Fruit fly (Drosophila melanogaster) whole organism, prepupa: ENCODE results near the gene mRpL35.

Source experiments
- Blimp-1 ChIP-seq: fragments of 200-800 bp; sonication (Bioruptor generic); optimal IDR thresholded peaks from 3 replicates; lab custom pipeline; 2017; ENCODE audit warnings: missing biosample characterization, missing genetic modification characterization, mild to moderate bottlenecking, moderate library complexity, missing genetic modification reagents
- CG10631 ChIP-seq: fragments of 200-800 bp; sonication (Bioruptor generic); optimal IDR thresholded peaks from 2 replicates; lab custom pipeline; 2016; ENCODE audit warnings: missing biosample characterization, missing genetic modification characterization
- CG10669 ChIP-seq: fragments of 200-800 bp; sonication (Bioruptor generic); optimal IDR thresholded peaks from 3 replicates; lab custom pipeline; 2018; ENCODE audit warnings: missing biosample characterization, mild to moderate bottlenecking, missing genetic modification characterization, moderate library complexity
- CG11294 ChIP-seq: fragments of 200-800 bp; sonication (Bioruptor generic); IDR thresholded peaks from 2 replicates; pipeline ENCODE4 v1.3.6; 2022; ENCODE audit warnings: missing biosample characterization, missing genetic modification characterization
- CG11762 ChIP-seq: fragments of 200-800 bp; sonication (Bioruptor generic); optimal IDR thresholded peaks from 3 replicates; lab custom pipeline; 2016; ENCODE audit warnings: missing biosample characterization, missing genetic modification characterization; ENCODE audit not compliant: insufficient read depth
- CG11902 ChIP-seq: fragments of 200-800 bp; sonication (Bioruptor generic); optimal IDR thresholded peaks from 3 replicates; lab custom pipeline; 2016; ENCODE audit warnings: missing biosample characterization, missing genetic modification characterization
- CG15336 ChIP-seq: fragments of 200-800 bp; sonication (Bioruptor generic); IDR thresholded peaks from 2 replicates; pipeline ENCODE4 v1.3.6; 2022; ENCODE audit warnings: missing biosample characterization, missing genetic modification characterization
- CG1621 ChIP-seq: fragments of 200-800 bp; sonication (Bioruptor generic); optimal IDR thresholded peaks from 3 replicates; lab custom pipeline; 2018; ENCODE audit warnings: missing biosample characterization, mild to moderate bottlenecking, missing genetic modification characterization
- CG16779 ChIP-seq: fragments of 200-800 bp; sonication (Bioruptor generic); optimal IDR thresholded peaks from 3 replicates; lab custom pipeline; 2017; ENCODE audit warnings: missing biosample characterization, mild to moderate bottlenecking, missing genetic modification characterization
- CG3032 ChIP-seq: fragments of 200-800 bp; optimal IDR thresholded peaks from 2 replicates; lab custom pipeline; 2019; ENCODE audit warnings: missing biosample characterization, mild to moderate bottlenecking, missing genetic modification characterization, moderate library complexity
- CG31627 ChIP-seq: fragments of 200-800 bp; sonication (Bioruptor generic); optimal IDR thresholded peaks from 3 replicates; lab custom pipeline; 2016; ENCODE audit warnings: missing biosample characterization, missing genetic modification characterization
- CG32006 ChIP-seq: fragments of 200-800 bp; sonication (Bioruptor generic); optimal IDR thresholded peaks from 3 replicates; lab custom pipeline; 2017; ENCODE audit warnings: missing biosample characterization, mild to moderate bottlenecking, missing genetic modification characterization
- CG3919 ChIP-seq: fragments of 200-800 bp; sonication (Bioruptor generic); optimal IDR thresholded peaks from 3 replicates; lab custom pipeline; 2016; ENCODE audit warnings: missing biosample characterization, missing genetic modification characterization
- CG4318 ChIP-seq: fragments of 200-800 bp; sonication (Bioruptor generic); optimal IDR thresholded peaks from 3 replicates; lab custom pipeline; 2017; ENCODE audit warnings: missing biosample characterization, mild to moderate bottlenecking, missing genetic modification characterization
- CG6163 ChIP-seq: fragments of 200-800 bp; sonication (Bioruptor generic); IDR thresholded peaks from 3 replicates; pipeline ENCODE4 v1.3.6; 2022; ENCODE audit warnings: missing biosample characterization, missing genetic modification characterization
- CG6276 ChIP-seq: fragments of 200-800 bp; sonication (Bioruptor generic); optimal IDR thresholded peaks from 2 replicates; lab custom pipeline; 2017; ENCODE audit warnings: missing biosample characterization, mild to moderate bottlenecking, missing genetic modification characterization
- CG6792 ChIP-seq: fragments of 200-800 bp; sonication (Bioruptor generic); optimal IDR thresholded peaks from 3 replicates; lab custom pipeline; 2016; ENCODE audit warnings: missing biosample characterization, missing genetic modification characterization
- CG6808 ChIP-seq: fragments of 200-800 bp; sonication (Bioruptor generic); optimal IDR thresholded peaks from 3 replicates; lab custom pipeline; 2017; ENCODE audit warnings: missing biosample characterization, missing genetic modification characterization, mild to moderate bottlenecking, moderate library complexity, missing genetic modification reagents
- CG6854 ChIP-seq: fragments of 200-800 bp; sonication (Bioruptor generic); optimal IDR thresholded peaks from 2 replicates; lab custom pipeline; 2017; ENCODE audit warnings: missing biosample characterization, mild to moderate bottlenecking, missing genetic modification characterization
- CG7368 ChIP-seq: fragments of 200-800 bp; sonication (Bioruptor generic); optimal IDR thresholded peaks from 3 replicates; lab custom pipeline; 2016; ENCODE audit warnings: missing biosample characterization, missing genetic modification characterization
- CG8632 ChIP-seq: fragments of 200-800 bp; sonication (Bioruptor generic); optimal IDR thresholded peaks from 3 replicates; lab custom pipeline; 2016; ENCODE audit warnings: missing biosample characterization, missing genetic modification characterization
- CG9139 ChIP-seq: fragments of 200-800 bp; sonication (Bioruptor generic); optimal IDR thresholded peaks from 3 replicates; lab custom pipeline; 2017; ENCODE audit warnings: missing biosample characterization, mild to moderate bottlenecking, missing genetic modification characterization
- Eip75B ChIP-seq: fragments of 200-800 bp; sonication (Bioruptor generic); optimal IDR thresholded peaks from 3 replicates; lab custom pipeline; 2016; ENCODE audit warnings: missing biosample characterization, missing genetic modification characterization
- Eip78C ChIP-seq: fragments of 200-800 bp; sonication (Bioruptor generic); peaks from one replicate; lab custom pipeline; 2016; ENCODE audit warnings: missing biosample characterization, missing genetic modification characterization
- Eip93F ChIP-seq: fragments of 200-800 bp; sonication (Bioruptor generic); optimal IDR thresholded peaks from 2 replicates; lab custom pipeline; 2016; ENCODE audit warnings: missing biosample characterization, mild to moderate bottlenecking, missing genetic modification characterization
- Ets21C ChIP-seq: fragments of 200-800 bp; sonication (Bioruptor generic); optimal IDR thresholded peaks from 3 replicates; lab custom pipeline; 2016; ENCODE audit warnings: missing biosample characterization, missing genetic modification characterization
- Ets96B ChIP-seq: fragments of 200-800 bp; optimal IDR thresholded peaks from 2 replicates; lab custom pipeline; 2019; ENCODE audit warnings: missing biosample characterization, mild to moderate bottlenecking, missing genetic modification characterization, moderate library complexity
- Gug ChIP-seq: fragments of 200-800 bp; sonication (Bioruptor generic); IDR thresholded peaks from 2 replicates; pipeline ENCODE4 v1.3.6; 2022; ENCODE audit warnings: missing biosample characterization, missing genetic modification characterization
- Hr38 ChIP-seq: sonication (Bioruptor generic); optimal IDR thresholded peaks from 2 replicates; lab custom pipeline; 2016; ENCODE audit warnings: missing biosample characterization, missing genetic modification characterization
- Hr39 ChIP-seq: fragments of 200-800 bp; sonication (Bioruptor generic); optimal IDR thresholded peaks from 2 replicates; lab custom pipeline; 2016; ENCODE audit warnings: missing biosample characterization, missing genetic modification characterization
- Met ChIP-seq: fragments of 200-800 bp; sonication (Bioruptor generic); optimal IDR thresholded peaks from 3 replicates; lab custom pipeline; 2016; ENCODE audit warnings: missing biosample characterization, missing genetic modification characterization
- Smox ChIP-seq: fragments of 200-800 bp; sonication (Bioruptor generic); optimal IDR thresholded peaks from 3 replicates; lab custom pipeline; 2016; ENCODE audit warnings: missing biosample characterization, missing genetic modification characterization
- Sox102F ChIP-seq: fragments of 200-800 bp; sonication (Bioruptor generic); optimal IDR thresholded peaks from 2 replicates; lab custom pipeline; 2016; ENCODE audit warnings: missing biosample characterization, mild to moderate bottlenecking, missing genetic modification characterization
- Sox14 ChIP-seq: fragments of 200-800 bp; sonication (Bioruptor generic); optimal IDR thresholded peaks from 3 replicates; lab custom pipeline; 2016; ENCODE audit warnings: missing biosample characterization, missing genetic modification characterization
- Sox15 ChIP-seq: fragments of 200-800 bp; sonication (Bioruptor generic); optimal IDR thresholded peaks from 3 replicates; lab custom pipeline; 2016; ENCODE audit warnings: missing biosample characterization, missing genetic modification characterization
- achi ChIP-seq: fragments of 200-800 bp; sonication (Bioruptor generic); optimal IDR thresholded peaks from 3 replicates; lab custom pipeline; 2016; ENCODE audit warnings: missing biosample characterization, missing genetic modification characterization
- acj6 ChIP-seq: fragments of 200-800 bp; sonication (Bioruptor generic); optimal IDR thresholded peaks from 3 replicates; lab custom pipeline; 2016; ENCODE audit warnings: missing biosample characterization, missing genetic modification characterization
- cyc ChIP-seq: fragments of 200-800 bp; sonication (Bioruptor generic); optimal IDR thresholded peaks from 3 replicates; lab custom pipeline; 2016; ENCODE audit warnings: missing biosample characterization, missing genetic modification characterization
- dac ChIP-seq: fragments of 200-800 bp; sonication (Bioruptor generic); optimal IDR thresholded peaks from 2 replicates; lab custom pipeline; 2017; ENCODE audit warnings: missing biosample characterization, mild to moderate bottlenecking, missing genetic modification characterization
- dsx ChIP-seq: fragments of 200-800 bp; optimal IDR thresholded peaks from 3 replicates; lab custom pipeline; 2019; ENCODE audit warnings: missing biosample characterization, mild to moderate bottlenecking, missing genetic modification characterization, moderate library complexity; ENCODE audit not compliant: poor library complexity, severe bottlenecking
- eg ChIP-seq: fragments of 200-800 bp; sonication (Bioruptor generic); IDR thresholded peaks from 3 replicates; pipeline ENCODE4 v1.3.6; 2022; ENCODE audit warnings: missing biosample characterization, missing genetic modification characterization
- esn ChIP-seq: fragments of 200-800 bp; sonication (Bioruptor generic); optimal IDR thresholded peaks from 2 replicates; lab custom pipeline; 2016; ENCODE audit warnings: missing biosample characterization, mild to moderate bottlenecking, missing genetic modification characterization, moderate library complexity
- fd59A ChIP-seq: fragments of 200-800 bp; sonication (Bioruptor generic); optimal IDR thresholded peaks from 2 replicates; lab custom pipeline; 2017; ENCODE audit warnings: missing biosample characterization, mild to moderate bottlenecking, missing genetic modification characterization, missing genetic modification reagents
- fd85E ChIP-seq: fragments of 200-800 bp; sonication (Bioruptor generic); optimal IDR thresholded peaks from 3 replicates; lab custom pipeline; 2016; ENCODE audit warnings: missing biosample characterization, missing genetic modification characterization
- fkh ChIP-seq: fragments of 200-800 bp; sonication (Bioruptor generic); optimal IDR thresholded peaks from 3 replicates; lab custom pipeline; 2017; ENCODE audit warnings: missing biosample characterization, mild to moderate bottlenecking, missing genetic modification characterization, moderate library complexity
- lz ChIP-seq: fragments of 200-800 bp; sonication (Bioruptor generic); optimal IDR thresholded peaks from 3 replicates; lab custom pipeline; 2016; ENCODE audit warnings: missing biosample characterization, missing genetic modification characterization
- net ChIP-seq: fragments of 200-800 bp; sonication (Bioruptor generic); optimal IDR thresholded peaks from 3 replicates; lab custom pipeline; 2016; ENCODE audit warnings: missing biosample characterization, missing genetic modification characterization
- pdm3 ChIP-seq: fragments of 200-800 bp; sonication (Bioruptor generic); optimal IDR thresholded peaks from 3 replicates; lab custom pipeline; 2016; ENCODE audit warnings: missing biosample characterization, missing genetic modification characterization
- salr ChIP-seq, 2 experiments: fragments of 200-800 bp; sonication (Bioruptor generic); optimal IDR thresholded peaks; 3 replicates each; lab custom pipeline; 2016 to 2018; ENCODE audit warnings: missing biosample characterization in 2 of 2, missing genetic modification characterization in 2 of 2, mild to moderate bottlenecking in 1 of 2
- ss ChIP-seq, 2 experiments: fragments of 200-800 bp; sonication (Bioruptor generic); optimal IDR thresholded peaks; 2 replicates in 1 of 2; 3 replicates in 1 of 2; lab custom pipeline; 2017 to 2018; ENCODE audit warnings: mild to moderate bottlenecking in 2 of 2, missing biosample characterization in 2 of 2, missing genetic modification characterization in 2 of 2, moderate library complexity in 1 of 2
- svp ChIP-seq: fragments of 200-800 bp; sonication (Bioruptor generic); peaks from one replicate; lab custom pipeline; 2016; ENCODE audit warnings: missing biosample characterization, missing genetic modification characterization

Gene mRpL35

dm6 chr3R:22041625-22042282, 18.4 kb downstream of the mRpL35 start, which contains the start of gene how:
Gene how (plus strand): TSS chr3R:22042191.
- TF ChIP-seq Sox102F (GFP tag; lab: Kevin White, UChicago) (peak; percentile 32), CG3032 (tag; lab: Kevin White, UChicago) (peak; percentile 11), Smox (no peak), cyc (GFP tag; lab: Kevin White, UChicago) (peak; percentile 36), CG16779 (peak; percentile 10), Ets21C (GFP tag; lab: Kevin White, UChicago) (no peak), ss (GFP tag; optimal IDR thresholded peaks at IDR 0.05; lab: Kevin White, UChicago) (peak in 1 of 2 experiments; percentile 4), CG1621 (tag; lab: Kevin White, UChicago) (peak; percentile 15), CG9139 (GFP tag; lab: Kevin White, UChicago) (no peak), CG7368 (GFP tag; lab: Kevin White, UChicago) (no peak), CG6163 (peak; percentile 26; the same call in 1 of the 3 replicates), CG6276 (GFP tag; lab: Kevin White, UChicago) (no peak), Eip93F (GFP tag; lab: Kevin White, UChicago) (no peak), achi (GFP tag; lab: Kevin White, UChicago) (no peak), CG6808 (peak; percentile 20), CG4318 (GFP tag; lab: Kevin White, UChicago) (no peak), Met (peak; percentile 42), Hr38 (no peak), acj6 (GFP tag; lab: Kevin White, UChicago) (no peak), Blimp-1 (GFP tag; lab: Kevin White, UChicago) (no peak), pdm3 (GFP tag; lab: Kevin White, UChicago) (no peak), esn (peak; percentile 43), eg (0 out of 3 replicates have a peak, but pooled peaks have one; percentile 24), svp (GFP tag; lab: Kevin White, UChicago) (no peak), CG11902 (GFP tag; lab: Kevin White, UChicago) (no peak), Sox14 (GFP tag; lab: Kevin White, UChicago) (peak; percentile 4), fkh (GFP tag; lab: Kevin White, UChicago) (peak; percentile 7), Gug (GFP tag; lab: Robert Waterston, UW) (no peak), Hr39 (peak; percentile 45), CG10631 (GFP tag; lab: Kevin White, UChicago) (peak; percentile 19), salr (GFP tag; optimal IDR thresholded peaks at IDR 0.05; lab: Kevin White, UChicago) (peak in 1 of 2 experiments; percentile 40), CG32006 (GFP tag; lab: Kevin White, UChicago) (peak; percentile 32), fd85E (no peak), CG31627 (GFP tag; lab: Kevin White, UChicago) (peak; percentile 41), CG11762 (GFP tag; lab: Kevin White, UChicago) (no peak), Eip78C (GFP tag; lab: Kevin White, UChicago) (peak; percentile 78), CG10669 (GFP tag; lab: Kevin White, UChicago) (no peak), dsx (GFP tag; lab: Kevin White, UChicago) (no peak), fd59A (GFP tag; lab: Kevin White, UChicago) (no peak), Eip75B (peak; percentile 23), net (GFP tag; lab: Kevin White, UChicago) (no peak), dac (GFP tag; lab: Kevin White, UChicago) (no peak), CG6792 (GFP tag; lab: Kevin White, UChicago) (no peak), CG3919 (GFP tag; lab: Kevin White, UChicago) (peak; percentile 15), lz (GFP tag; lab: Kevin White, UChicago) (peak; percentile 41), CG15336 (GFP tag; lab: Robert Waterston, UW) (peak; percentile 50), Sox15 (GFP tag; lab: Kevin White, UChicago) (peak; percentile 20), CG8632 (peak; percentile 44), CG6854 (peak; percentile 55), CG11294 (GFP tag; lab: Robert Waterston, UW) (no peak), Ets96B (no peak)
